Worm (Caenorhabditis elegans) whole organism, late embryonic: ENCODE measurements around the gene elk-2.

Experiments
- F13H6.1 ChIP-seq: sonication (generic microtip); optimal IDR thresholded peaks from 2 replicates; lab custom pipeline; 2016; ENCODE audit warnings: missing genetic modification characterization, missing compliant biosample characterization
- K02D7.2 ChIP-seq: sonication (generic microtip); optimal IDR thresholded peaks from 2 replicates; lab custom pipeline; 2017; ENCODE audit warnings: mild to moderate bottlenecking, missing genetic modification characterization, missing compliant biosample characterization
- Y22D7AL.16 ChIP-seq: sonication (generic microtip); optimal IDR thresholded peaks from 2 replicates; lab custom pipeline; 2016; ENCODE audit warnings: missing genetic modification characterization, missing compliant biosample characterization
- nhr-11 ChIP-seq: fragments of 150-350 bp; optimal IDR thresholded peaks from 2 replicates; lab custom pipeline; 2014; ENCODE audit warnings: missing biosample characterization, missing genetic modification characterization
- pha-2 ChIP-seq: sonication (generic microtip); optimal IDR thresholded peaks from 2 replicates; lab custom pipeline; 2017; ENCODE audit warnings: mild to moderate bottlenecking, missing genetic modification characterization, missing compliant biosample characterization
- pqm-1 ChIP-seq: sonication (generic microtip); optimal IDR thresholded peaks from 2 replicates; lab custom pipeline; 2016; ENCODE audit warnings: missing genetic modification characterization, missing compliant biosample characterization
- tbx-2 ChIP-seq: sonication (generic microtip); optimal IDR thresholded peaks from 2 replicates; lab custom pipeline; 2016; ENCODE audit warnings: missing genetic modification characterization, missing compliant biosample characterization
- ttx-3 ChIP-seq: sonication (generic microtip); optimal IDR thresholded peaks from 2 replicates; lab custom pipeline; 2016; ENCODE audit warnings: missing genetic modification reagents, missing genetic modification characterization, missing compliant biosample characterization

DNA sequence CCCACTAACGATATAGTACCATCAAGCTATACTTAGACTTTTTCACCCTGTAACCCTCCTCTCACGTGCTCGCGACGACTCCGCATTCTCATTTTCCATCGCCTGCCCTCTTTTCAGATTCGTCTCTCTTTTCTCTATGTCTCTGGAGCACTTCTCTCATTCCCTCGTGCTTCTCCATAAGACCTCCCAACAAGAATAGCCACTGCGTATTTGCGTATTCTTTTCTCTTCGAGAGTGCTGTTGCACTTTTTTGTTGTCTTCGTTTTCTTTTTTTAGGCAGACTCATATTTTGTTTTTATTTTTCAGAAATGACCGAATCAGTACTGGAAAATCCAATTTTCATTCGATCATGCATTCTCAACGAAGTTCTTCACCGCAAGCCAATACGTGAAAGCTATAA, 8.3 kb upstream of the elk-2 start, which contains the start of gene fbxa-222:
- no peak for TF ChIP-seq K02D7.2 (tag; lab: Kevin White, UChicago)
- no peak for TF ChIP-seq F13H6.1 (tag; lab: Kevin White, UChicago)
- TF ChIP-seq Y22D7AL.16 (tag; lab: Kevin White, UChicago), result no peak
- TF ChIP-seq nhr-11 (tag; lab: Kevin White, UChicago), result no peak
- TF ChIP-seq pqm-1 (tag; lab: Kevin White, UChicago), result no peak
- TF ChIP-seq tbx-2 (tag; lab: Kevin White, UChicago), result no peak
- no peak for TF ChIP-seq ttx-3 (tag; lab: Kevin White, UChicago)
- TF ChIP-seq pha-2 (tag; lab: Kevin White, UChicago), result no peak
